Worm (Caenorhabditis elegans) whole organism, L3 larva: ENCODE measurements around the gene nlp-6.

Experiments used
- R02D3.7 ChIP-seq: fragments of 150-350 bp; optimal IDR thresholded peaks from 2 replicates; lab custom pipeline; 2014; ENCODE audit warnings: missing biosample characterization, missing genetic modification characterization
- ZK546.5 ChIP-seq: sonication (generic microtip); optimal IDR thresholded peaks from 2 replicates; lab custom pipeline; 2017; ENCODE audit warnings: missing biosample characterization, missing genetic modification characterization
- aly-2 ChIP-seq: fragments of 150-350 bp; optimal IDR thresholded peaks from 2 replicates; lab custom pipeline; 2014; ENCODE audit warnings: missing biosample characterization, missing genetic modification characterization
- ama-1 ChIP-seq: fragments of 150-350 bp; optimal IDR thresholded peaks from 2 replicates; lab custom pipeline; 2018
- ceh-16 ChIP-seq: sonication (generic microtip); optimal IDR thresholded peaks from 2 replicates; lab custom pipeline; 2017; ENCODE audit warnings: missing biosample characterization, missing genetic modification characterization
- ceh-28 ChIP-seq: fragments of 150-350 bp; optimal IDR thresholded peaks from 2 replicates; lab custom pipeline; 2014; ENCODE audit warnings: missing biosample characterization, missing genetic modification reagents, missing genetic modification characterization
- ceh-82 ChIP-seq: fragments of 150-350 bp; optimal IDR thresholded peaks from 2 replicates; lab custom pipeline; 2014; ENCODE audit warnings: missing biosample characterization, missing genetic modification characterization
- ceh-9 ChIP-seq: sonication (generic microtip); optimal IDR thresholded peaks from 2 replicates; lab custom pipeline; 2018; ENCODE audit warnings: missing biosample characterization, missing genetic modification characterization
- daf-12 ChIP-seq: fragments of 150-350 bp; optimal IDR thresholded peaks from 2 replicates; lab custom pipeline; 2014; ENCODE audit warnings: missing biosample characterization, missing genetic modification reagents, missing genetic modification characterization
- egl-27 ChIP-seq: sonication (generic microtip); optimal IDR thresholded peaks from 4 replicates; lab custom pipeline; 2017; ENCODE audit warnings: missing biosample characterization, missing genetic modification reagents, missing genetic modification characterization
- egl-5 ChIP-seq: fragments of 150-350 bp; optimal IDR thresholded peaks from 2 replicates; lab custom pipeline; 2017; ENCODE audit warnings: missing biosample characterization, missing genetic modification reagents, missing genetic modification characterization, inconsistent platforms
- elt-1 ChIP-seq: fragments of 150-350 bp; optimal IDR thresholded peaks from 2 replicates; lab custom pipeline; 2014; ENCODE audit warnings: missing biosample characterization, missing genetic modification characterization
- elt-2 ChIP-seq: sonication (generic microtip); optimal IDR thresholded peaks from 2 replicates; lab custom pipeline; 2016; ENCODE audit warnings: missing genetic modification reagents, mild to moderate bottlenecking, missing genetic modification characterization, missing compliant biosample characterization
- elt-3 ChIP-seq, 3 experiments: fragments of 150-350 bp in 1 of 3; sonication (generic microtip) in 2 of 3; optimal IDR thresholded peaks; 2 replicates in 2 of 3; 4 replicates in 1 of 3; lab custom pipeline; 2014 to 2017; ENCODE audit warnings: missing biosample characterization in 3 of 3, missing genetic modification characterization in 3 of 3
- eor-1 ChIP-seq, 2 experiments: fragments of 150-350 bp; optimal IDR thresholded peaks; 2 replicates each; lab custom pipeline; 2014 to 2018; ENCODE audit warnings: missing biosample characterization in 2 of 2, missing genetic modification characterization in 2 of 2
- fkh-10 ChIP-seq: sonication (generic microtip); optimal IDR thresholded peaks from 2 replicates; lab custom pipeline; 2017; ENCODE audit warnings: missing biosample characterization, missing genetic modification reagents, missing genetic modification characterization
- fkh-2 ChIP-seq: fragments of 150-350 bp; optimal IDR thresholded peaks from 2 replicates; lab custom pipeline; 2014; ENCODE audit warnings: missing biosample characterization, missing genetic modification reagents, missing genetic modification characterization
- hmg-11 ChIP-seq: sonication (generic microtip); optimal IDR thresholded peaks from 2 replicates; lab custom pipeline; 2016; ENCODE audit warnings: missing genetic modification characterization, missing compliant biosample characterization
- jun-1 ChIP-seq: fragments of 150-350 bp; optimal IDR thresholded peaks from 2 replicates; lab custom pipeline; 2014; ENCODE audit warnings: missing biosample characterization, missing genetic modification reagents, missing genetic modification characterization
- lin-15B ChIP-seq: fragments of 150-350 bp; optimal IDR thresholded peaks from 2 replicates; lab custom pipeline; 2014; ENCODE audit warnings: missing biosample characterization, missing genetic modification characterization
- lin-39 ChIP-seq: fragments of 150-350 bp; optimal IDR thresholded peaks from 2 replicates; lab custom pipeline; 2018; ENCODE audit warnings: missing biosample characterization, missing genetic modification reagents, missing genetic modification characterization
- lsy-12 ChIP-seq: sonication (generic microtip); optimal IDR thresholded peaks from 2 replicates; lab custom pipeline; 2016; ENCODE audit warnings: mild to moderate bottlenecking, missing genetic modification characterization, missing compliant biosample characterization
- mdl-1 ChIP-seq: fragments of 150-350 bp; optimal IDR thresholded peaks from 2 replicates; lab custom pipeline; 2014; ENCODE audit warnings: missing biosample characterization, missing genetic modification characterization
- mml-1 ChIP-seq: fragments of 150-350 bp; sonication (generic microtip); optimal IDR thresholded peaks from 3 replicates; lab custom pipeline; 2014; ENCODE audit warnings: missing biosample characterization, missing genetic modification characterization
- nfya-1 ChIP-seq: sonication (generic microtip); optimal IDR thresholded peaks from 2 replicates; lab custom pipeline; 2017; ENCODE audit warnings: missing genetic modification characterization, mild to moderate bottlenecking, missing compliant biosample characterization, antibody characterized with exemption, moderate library complexity; ENCODE audit not compliant: insufficient read depth
- nhr-11 ChIP-seq: fragments of 150-350 bp; optimal IDR thresholded peaks from 2 replicates; lab custom pipeline; 2014; ENCODE audit warnings: missing biosample characterization, missing genetic modification characterization
- nhr-12 ChIP-seq: fragments of 150-350 bp; optimal IDR thresholded peaks from 2 replicates; lab custom pipeline; 2014; ENCODE audit warnings: missing biosample characterization, missing genetic modification characterization
- nhr-23 ChIP-seq: fragments of 150-350 bp; optimal IDR thresholded peaks from 2 replicates; lab custom pipeline; 2014; ENCODE audit warnings: missing biosample characterization, missing genetic modification reagents, missing genetic modification characterization
- nhr-237 ChIP-seq: fragments of 150-350 bp; optimal IDR thresholded peaks from 2 replicates; lab custom pipeline; 2014; ENCODE audit warnings: missing biosample characterization, missing genetic modification characterization
- nhr-25 ChIP-seq: sonication (generic microtip); optimal IDR thresholded peaks from 2 replicates; lab custom pipeline; 2017; ENCODE audit warnings: missing biosample characterization, missing genetic modification characterization
- nhr-28 ChIP-seq: fragments of 150-350 bp; optimal IDR thresholded peaks from 2 replicates; lab custom pipeline; 2014; ENCODE audit warnings: missing biosample characterization, missing genetic modification characterization
- nhr-43 ChIP-seq: sonication (generic microtip); optimal IDR thresholded peaks from 2 replicates; lab custom pipeline; 2016; ENCODE audit warnings: mild to moderate bottlenecking, missing genetic modification characterization, missing compliant biosample characterization; ENCODE audit not compliant: poor library complexity, severe bottlenecking
- nhr-67 ChIP-seq: fragments of 150-350 bp; optimal IDR thresholded peaks from 2 replicates; lab custom pipeline; 2014; ENCODE audit warnings: missing biosample characterization, missing genetic modification characterization
- nhr-76 ChIP-seq: fragments of 150-350 bp; sonication (generic microtip); optimal IDR thresholded peaks from 5 replicates; lab custom pipeline; 2014; ENCODE audit warnings: missing biosample characterization, missing genetic modification characterization
- nhr-77 ChIP-seq: fragments of 150-350 bp; optimal IDR thresholded peaks from 2 replicates; lab custom pipeline; 2014; ENCODE audit warnings: missing biosample characterization, missing genetic modification characterization
- pha-4 ChIP-seq: fragments of 150-350 bp; optimal IDR thresholded peaks from 2 replicates; lab custom pipeline; 2014; ENCODE audit warnings: missing biosample characterization, missing genetic modification reagents, missing genetic modification characterization
- pqm-1 ChIP-seq: fragments of 150-350 bp; optimal IDR thresholded peaks from 2 replicates; lab custom pipeline; 2017; ENCODE audit warnings: missing biosample characterization, missing genetic modification characterization, inconsistent platforms
- sea-2 ChIP-seq: fragments of 150-350 bp; sonication (generic microtip); optimal IDR thresholded peaks from 4 replicates; lab custom pipeline; 2014; ENCODE audit warnings: missing biosample characterization, missing genetic modification reagents, missing genetic modification characterization
- skn-1 ChIP-seq: fragments of 150-350 bp; optimal IDR thresholded peaks from 2 replicates; lab custom pipeline; 2014; ENCODE audit warnings: missing biosample characterization, missing genetic modification characterization
- snpc-4 ChIP-seq: fragments of 150-350 bp; optimal IDR thresholded peaks from 2 replicates; lab custom pipeline; 2014; ENCODE audit warnings: missing biosample characterization, missing genetic modification characterization
- tbx-2 ChIP-seq: sonication (generic microtip); optimal IDR thresholded peaks from 2 replicates; lab custom pipeline; 2016; ENCODE audit warnings: mild to moderate bottlenecking, missing genetic modification characterization, missing compliant biosample characterization
- unc-39 ChIP-seq: sonication (generic microtip); optimal IDR thresholded peaks from 4 replicates; lab custom pipeline; 2017; ENCODE audit warnings: missing biosample characterization, missing genetic modification characterization
- unc-62 ChIP-seq: fragments of 150-350 bp; sonication (generic microtip); optimal IDR thresholded peaks from 4 replicates; lab custom pipeline; 2014; ENCODE audit warnings: missing biosample characterization, missing genetic modification reagents, missing genetic modification characterization
- zag-1 ChIP-seq: fragments of 150-350 bp; optimal IDR thresholded peaks from 2 replicates; lab custom pipeline; 2014; ENCODE audit warnings: missing biosample characterization, missing genetic modification characterization
- ztf-11 ChIP-seq: fragments of 150-350 bp; optimal IDR thresholded peaks from 2 replicates; lab custom pipeline; 2014; ENCODE audit warnings: missing biosample characterization, missing genetic modification characterization

Gene nlp-6

DNA sequence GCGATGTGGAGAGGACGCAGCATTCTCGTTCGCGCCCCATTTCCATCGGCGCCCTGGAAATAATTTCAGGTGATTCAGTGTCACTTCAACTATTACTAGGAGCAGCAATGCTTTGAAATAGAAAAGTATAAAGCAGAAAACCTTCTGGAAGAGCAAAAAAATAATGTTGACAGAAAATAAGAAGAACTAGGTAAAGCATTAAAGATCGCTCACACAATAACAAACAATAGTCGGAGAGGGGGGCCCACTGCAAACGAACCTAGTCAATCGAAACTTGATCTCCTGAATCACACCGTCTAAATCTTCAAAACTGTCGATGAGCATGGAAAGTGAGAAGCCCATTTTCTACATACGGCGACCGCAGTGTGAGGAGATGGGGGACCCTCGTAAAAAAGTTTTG is 34.3 kb upstream of the nlp-6 start:
- TF ChIP-seq nhr-76 (tag; lab: Kevin White, UChicago) (no peak), ceh-28 (tag; lab: Kevin White, UChicago) (no peak), unc-62 (GFP tag; lab: Kevin White, UChicago) (no peak), lin-15B (tag; lab: Kevin White, UChicago) (no peak), nhr-67 (tag; lab: Kevin White, UChicago) (no peak), daf-12 (tag; lab: Kevin White, UChicago) (no peak), hmg-11 (tag; lab: Kevin White, UChicago) (no peak)

- TF ChIP-seq lin-39 (tag; lab: Kevin White, UChicago), result peak; percentile 62
- no peak for TF ChIP-seq lsy-12 (tag; lab: Kevin White, UChicago)
- TF ChIP-seq skn-1 (tag; lab: Kevin White, UChicago), result no peak
- no peak for TF ChIP-seq ceh-16 (tag; lab: Kevin White, UChicago)
- TF ChIP-seq hmg-11 (tag; lab: Kevin White, UChicago), result peak; percentile 52
- no peak for TF ChIP-seq tbx-2 (tag; lab: Kevin White, UChicago)
- TF ChIP-seq elt-1 (tag; lab: Kevin White, UChicago), result no peak
- TF ChIP-seq snpc-4 (tag; lab: Kevin White, UChicago), result no peak
- TF ChIP-seq zag-1 (tag; lab: Kevin White, UChicago), result no peak
- no peak for TF ChIP-seq nhr-76 (tag; lab: Kevin White, UChicago)
- TF ChIP-seq fkh-10 (GFP tag; lab: Kevin White, UChicago), result peak; percentile 12
- no peak for TF ChIP-seq mdl-1
- TF ChIP-seq ZK546.5 (tag; lab: Kevin White, UChicago), result no peak
- TF ChIP-seq nhr-23 (tag; lab: Kevin White, UChicago), result no peak
- TF ChIP-seq mml-1, result no peak
- TF ChIP-seq pqm-1 (tag; lab: Kevin White, UChicago), result no peak
- TF ChIP-seq egl-5 (tag; lab: Kevin White, UChicago), result no peak
- TF ChIP-seq ceh-9 (tag; lab: Kevin White, UChicago), result no peak
- peak; percentile 52 for TF ChIP-seq nfya-1 (tag; lab: Kevin White, UChicago)
- TF ChIP-seq lin-15B (tag; lab: Kevin White, UChicago), result no peak
- TF ChIP-seq nhr-77 (tag; lab: Kevin White, UChicago), result no peak
- TF ChIP-seq ceh-82 (tag; lab: Kevin White, UChicago), result no peak
- TF ChIP-seq ama-1, result peak; percentile 36
- TF ChIP-seq, all 47 proteins: peak for 5
Observed at ce11 chrX:17628345-17628744, 33.9 kb upstream of the nlp-6 start.

DNA sequence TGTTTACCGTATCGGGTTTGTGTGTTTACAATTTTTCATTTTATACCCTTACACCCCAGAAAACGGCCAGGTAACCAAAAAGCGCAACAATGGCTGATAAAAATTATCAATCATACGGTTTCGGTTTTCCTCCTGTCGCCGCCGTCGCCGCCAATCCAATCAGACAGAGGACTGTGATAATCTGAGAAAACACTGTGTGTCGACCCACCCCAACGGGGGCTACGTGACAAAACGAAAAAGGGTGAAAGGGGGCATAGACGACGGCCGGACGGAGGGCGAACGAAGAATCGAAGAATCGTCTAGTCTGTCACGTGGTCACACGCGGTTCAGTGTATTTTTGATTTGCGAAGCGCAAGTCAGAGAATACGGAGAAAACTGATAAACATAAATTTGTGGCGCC is 31.4 kb upstream of the nlp-6 start:
- TF ChIP-seq tbx-2 (tag; lab: Kevin White, UChicago) (peak; percentile 41), nhr-25 (tag; lab: Kevin White, UChicago) (peak; percentile 65), nhr-28 (tag; lab: Kevin White, UChicago) (no peak), ztf-11 (tag; lab: Kevin White, UChicago) (no peak), pqm-1 (tag; lab: Kevin White, UChicago) (peak; percentile 66), ceh-28 (tag; lab: Kevin White, UChicago) (no peak), mml-1 (no peak), nhr-11 (no peak), nfya-1 (tag; lab: Kevin White, UChicago) (peak; percentile 77), lsy-12 (tag; lab: Kevin White, UChicago) (peak; percentile 61), nhr-237 (tag; lab: Kevin White, UChicago) (no peak), ama-1 (peak; percentile 62), skn-1 (tag; lab: Kevin White, UChicago) (no peak), zag-1 (tag; lab: Kevin White, UChicago) (no peak), egl-27 (no peak), egl-5 (tag; lab: Kevin White, UChicago) (no peak), elt-2 (peak; percentile 91), lin-39 (tag; lab: Kevin White, UChicago) (peak; percentile 20), fkh-2 (tag; lab: Kevin White, UChicago) (no peak), nhr-76 (tag; lab: Kevin White, UChicago) (no peak), elt-1 (tag; lab: Kevin White, UChicago) (no peak), sea-2 (no peak), pha-4 (tag; lab: Kevin White, UChicago) (peak; percentile 65), jun-1 (tag; lab: Kevin White, UChicago) (no peak), R02D3.7 (tag; lab: Kevin White, UChicago) (no peak), ceh-82 (tag; lab: Kevin White, UChicago) (no peak), ZK546.5 (tag; lab: Kevin White, UChicago) (no peak), ceh-16 (tag; lab: Kevin White, UChicago) (no peak), elt-3 (tag; optimal IDR thresholded peaks at IDR 0.05; lab: Kevin White, UChicago) (peak in 1 of 3 experiments; percentile 34), ceh-9 (tag; lab: Kevin White, UChicago) (no peak), snpc-4 (tag; lab: Kevin White, UChicago) (no peak), nhr-67 (tag; lab: Kevin White, UChicago) (no peak), nhr-77 (tag; lab: Kevin White, UChicago) (no peak), nhr-43 (tag; lab: Kevin White, UChicago) (peak; percentile 88), eor-1 (tag; optimal IDR thresholded peaks at IDR 0.05; lab: Kevin White, UChicago) (no peak), mdl-1 (peak; percentile 62), hmg-11 (tag; lab: Kevin White, UChicago) (no peak), nhr-23 (tag; lab: Kevin White, UChicago) (peak; percentile 64), nhr-12 (tag; lab: Kevin White, UChicago) (no peak), aly-2 (tag; lab: Kevin White, UChicago) (no peak), fkh-10 (GFP tag; lab: Kevin White, UChicago) (no peak), lin-15B (tag; lab: Kevin White, UChicago) (no peak), unc-39 (tag; lab: Kevin White, UChicago) (no peak), unc-62 (GFP tag; lab: Kevin White, UChicago) (no peak)
